Worm (Caenorhabditis elegans): ENCODE data around the gene gyg-1.

The gyg-1 gene

DNA sequence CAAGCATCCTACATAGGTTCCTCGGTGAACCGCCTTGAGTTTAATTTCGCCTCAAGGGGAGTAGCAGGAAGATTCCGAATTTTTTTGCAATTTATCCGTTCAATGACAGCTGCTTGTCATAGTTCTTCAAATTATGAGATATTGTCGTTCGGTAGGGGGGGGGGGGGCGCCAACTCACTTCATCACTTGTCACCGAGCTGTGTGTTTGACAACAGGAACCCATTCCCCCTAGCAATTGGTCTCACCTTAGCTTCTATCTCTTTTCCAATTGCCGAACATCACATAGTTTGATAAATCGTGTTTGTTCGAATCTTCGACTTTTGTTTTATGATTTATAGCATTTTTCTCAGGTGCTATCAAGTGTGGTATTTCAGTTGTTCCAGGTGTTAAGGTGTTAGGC is 42.8 kb upstream of the gyg-1 start:
- no peak for TF ChIP-seq die-1 (tag; optimal IDR thresholded peaks at IDR 0.05)
- no peak for TF ChIP-seq sea-2 (GFP tag; IDR thresholded peaks at IDR 0.05)
- TF ChIP-seq F33H1.4 (GFP tag; IDR thresholded peaks at IDR 0.05): no peak
- TF ChIP-seq chd-7 (tag; optimal IDR thresholded peaks at IDR 0.05): no peak
- TF ChIP-seq bed-1 (GFP tag; IDR thresholded peaks at IDR 0.05): no peak
- no peak for TF ChIP-seq mes-4 (tag; optimal IDR thresholded peaks at IDR 0.05)
- no peak for TF ChIP-seq snpc-1.3 (tag; optimal IDR thresholded peaks at IDR 0.05; ENCODE audit: insufficient read depth)
- TF ChIP-seq nhr-120 (GFP tag; IDR thresholded peaks at IDR 0.05): no peak
- TF ChIP-seq akir-1 (GFP tag; optimal IDR thresholded peaks at IDR 0.05): no peak
- no peak for TF ChIP-seq ztf-25 (GFP tag; IDR thresholded peaks at IDR 0.05)
- no peak for TF ChIP-seq nhr-179 (tag; optimal IDR thresholded peaks at IDR 0.05)
- TF ChIP-seq him-1 (tag; optimal IDR thresholded peaks at IDR 0.05): no peak

DNA sequence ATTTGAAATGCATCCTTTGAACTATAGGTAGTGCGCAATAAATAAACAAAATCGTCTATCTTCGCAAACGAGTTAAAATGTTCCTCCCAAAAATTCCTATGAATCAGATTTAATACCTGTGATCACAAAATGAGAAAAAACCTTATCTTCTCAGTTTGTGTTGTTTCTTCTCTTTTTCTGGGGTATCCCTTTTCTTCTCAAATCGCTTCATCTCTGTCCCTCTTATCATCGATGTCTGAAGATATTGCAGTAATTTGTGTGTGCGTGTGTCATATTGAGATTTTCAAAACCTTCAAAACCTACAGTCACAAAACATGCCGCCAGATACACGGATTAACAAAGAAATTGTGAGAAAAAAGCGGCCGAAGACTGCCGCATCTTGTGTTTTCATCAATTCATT is 41.7 kb upstream of the gyg-1 start, which contains the start of gene glt-1:
TSS of gene glt-1 (plus strand) at position 251 of the 400 bp plus-strand sequence.
- no peak for TF ChIP-seq ekl-4 (GFP tag; IDR thresholded peaks at IDR 0.05)
- TF ChIP-seq F39B2.1 (GFP tag; IDR thresholded peaks at IDR 0.05): no peak
- TF ChIP-seq ztf-22 (GFP tag; optimal IDR thresholded peaks at IDR 0.05): no peak
- no peak for TF ChIP-seq Y67H2A.10 (GFP tag; conservative IDR thresholded peaks at IDR 0.05)
- no peak for TF ChIP-seq rec-8 (tag; optimal IDR thresholded peaks at IDR 0.05)
- TF ChIP-seq somi-1 (GFP tag; optimal IDR thresholded peaks at IDR 0.05): no peak
- no peak for TF ChIP-seq madf-6 (GFP tag; IDR thresholded peaks at IDR 0.05)
- no peak for TF ChIP-seq mxl-1 (tag; optimal IDR thresholded peaks at IDR 0.05)
- no peak for TF ChIP-seq Y56A3A.18 (GFP tag; IDR thresholded peaks at IDR 0.05)
- no peak for TF ChIP-seq ccch-3 (GFP tag; optimal IDR thresholded peaks at IDR 0.05)
- TF ChIP-seq pbrm-1 (GFP tag; IDR thresholded peaks at IDR 0.05): no peak
- no peak for TF ChIP-seq nhr-179 (tag; optimal IDR thresholded peaks at IDR 0.05)
- TF ChIP-seq lsy-27 (tag; optimal IDR thresholded peaks at IDR 0.05; ENCODE audit: borderline replicate concordance, insufficient read depth): no peak
- no peak for TF ChIP-seq tlf-1 (GFP tag; optimal IDR thresholded peaks at IDR 0.05)

DNA sequence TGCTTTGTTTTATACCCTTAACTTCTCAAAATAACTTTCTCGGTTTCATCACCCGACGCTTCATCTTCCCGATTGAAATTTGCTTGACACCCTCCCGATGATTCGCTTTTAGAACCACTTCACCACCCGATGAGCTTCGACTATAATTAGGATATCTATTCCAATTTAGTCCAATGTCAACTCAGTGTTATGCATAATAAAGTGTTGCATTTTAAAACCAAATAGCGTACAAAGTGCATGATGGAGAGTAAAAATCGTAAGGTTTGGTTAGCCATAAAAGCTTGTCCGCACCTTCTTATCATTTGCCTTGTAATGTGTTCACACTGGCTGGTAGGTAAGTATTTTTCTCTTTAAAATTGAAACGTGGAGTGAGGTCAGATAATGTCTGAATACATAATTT is 38.5 kb upstream of the gyg-1 start, which contains the start of gene C12D12.1:
TSS of gene C12D12.1 (plus strand) at position 301 of the 400 bp plus-strand sequence.
- no peak for TF ChIP-seq hlh-26 (GFP tag; conservative IDR thresholded peaks at IDR 0.05)
- no peak for TF ChIP-seq tbp1 (GFP tag; optimal IDR thresholded peaks at IDR 0.05)
- TF ChIP-seq dpff-1 (tag; optimal IDR thresholded peaks at IDR 0.05): no peak
- no peak for TF ChIP-seq F52B5.7 (tag; optimal IDR thresholded peaks at IDR 0.05)
- no peak for TF ChIP-seq nfya-1 (tag; optimal IDR thresholded peaks at IDR 0.05; ENCODE audit: borderline replicate concordance, insufficient read depth)
- TF ChIP-seq somi-1 (GFP tag; optimal IDR thresholded peaks at IDR 0.05): no peak
- no peak for TF ChIP-seq ceh-58 (GFP tag; IDR thresholded peaks at IDR 0.05)

ce11 chrX:3499867-3500266 is 37.6 kb upstream of the gyg-1 start:
- no peak for TF ChIP-seq madf-8 (GFP tag; conservative IDR thresholded peaks at IDR 0.05)
- no peak for TF ChIP-seq egrh-3 (GFP tag; IDR thresholded peaks at IDR 0.05)
- TF ChIP-seq nhr-80 (tag; optimal IDR thresholded peaks at IDR 0.05): peak; percentile 23
- TF ChIP-seq cebp-1 (GFP tag; IDR thresholded peaks at IDR 0.05): no peak
- peak; percentile 22 for TF ChIP-seq cebp-1 (tag; optimal IDR thresholded peaks at IDR 0.05)
